Worm (Caenorhabditis elegans) whole organism, young adult: Measurements from ENCODE around the gene R07E5.19.

Experiments used
- B0035.1 ChIP-seq: sonication (generic microtip); optimal IDR thresholded peaks from 2 replicates; lab custom pipeline; 2016; ENCODE audit warnings: missing genetic modification characterization, mild to moderate bottlenecking, missing compliant biosample characterization, missing genotype, missing genetic modification reagents
- C06A6.2 ChIP-seq: fragments of 200-800 bp; sonication (Bioruptor generic); conservative IDR thresholded peaks from 2 replicates; pipeline ENCODE4 v1.3.6; 2022; ENCODE audit warnings: missing genetic modification characterization, missing compliant biosample characterization
- C17E4.6 ChIP-seq: fragments of 200-800 bp; sonication (Bioruptor generic); IDR thresholded peaks from 2 replicates; pipeline ENCODE4 v1.3.6; 2022; ENCODE audit warnings: missing genetic modification reagents, missing genetic modification characterization, missing compliant biosample characterization
- F23B12.7 ChIP-seq: sonication (generic microtip); optimal IDR thresholded peaks from 2 replicates; lab custom pipeline; 2017; ENCODE audit warnings: missing genetic modification characterization, mild to moderate bottlenecking, missing compliant biosample characterization, antibody characterized with exemption, moderate library complexity; ENCODE audit not compliant: insufficient read depth
- F33H1.4 ChIP-seq: fragments of 200-800 bp; sonication (Bioruptor generic); IDR thresholded peaks from 2 replicates; pipeline ENCODE4 v1.3.6; 2022; ENCODE audit warnings: missing genetic modification reagents, missing genetic modification characterization, missing compliant biosample characterization
- K12H6.12 ChIP-seq: fragments of 200-800 bp; sonication (Bioruptor generic); optimal IDR thresholded peaks from 2 replicates; lab custom pipeline; 2018; ENCODE audit warnings: mild to moderate bottlenecking, missing genetic modification characterization, missing compliant biosample characterization
- Y67H2A.10 ChIP-seq: fragments of 200-800 bp; sonication (Bioruptor generic); conservative IDR thresholded peaks from 2 replicates; pipeline ENCODE4 v1.3.6; 2022; ENCODE audit warnings: missing genetic modification reagents, missing genetic modification characterization, missing compliant biosample characterization
- Y95B8A.8 ChIP-seq: fragments of 200-800 bp; sonication (Bioruptor generic); IDR thresholded peaks from 2 replicates; pipeline ENCODE4 v1.3.6; 2022; ENCODE audit warnings: missing genetic modification reagents, missing genetic modification characterization, missing compliant biosample characterization
- ZK185.1 ChIP-seq: sonication (generic microtip); optimal IDR thresholded peaks from 2 replicates; lab custom pipeline; 2016; ENCODE audit warnings: mild to moderate bottlenecking, missing genetic modification characterization, missing compliant biosample characterization; ENCODE audit not compliant: poor library complexity, severe bottlenecking
- aptf-2 ChIP-seq: fragments of 200-800 bp; sonication (Bioruptor generic); conservative IDR thresholded peaks from 2 replicates; pipeline ENCODE4 v1.3.6; 2022; ENCODE audit warnings: missing genetic modification reagents, missing genetic modification characterization, missing compliant biosample characterization
- atf-7 ChIP-seq: sonication (generic microtip); optimal IDR thresholded peaks from 2 replicates; lab custom pipeline; 2017; ENCODE audit warnings: mild to moderate bottlenecking, missing genetic modification characterization, missing compliant biosample characterization
- attf-5 ChIP-seq: fragments of 200-800 bp; sonication (Bioruptor generic); optimal IDR thresholded peaks from 2 replicates; lab custom pipeline; 2018; ENCODE audit warnings: mild to moderate bottlenecking, missing genetic modification characterization, missing compliant biosample characterization
- cebp-1 ChIP-seq, 2 experiments: fragments of 200-800 bp in 1 of 2; sonication (Bioruptor generic) in 1 of 2; sonication (generic microtip) in 1 of 2; IDR thresholded peaks in 1 of 2; optimal IDR thresholded peaks in 1 of 2; 2 replicates each; pipeline versions ENCODE4 v1.3.6 to Lab custom; 2017 to 2022; ENCODE audit warnings: missing compliant biosample characterization in 2 of 2, missing genetic modification characterization in 2 of 2, mild to moderate bottlenecking in 1 of 2, missing genetic modification reagents in 1 of 2, moderate library complexity in 1 of 2
- cebp-2 ChIP-seq: fragments of 200-800 bp; sonication (Bioruptor generic); IDR thresholded peaks from 2 replicates; pipeline ENCODE4 v1.3.6; 2022; ENCODE audit warnings: missing genetic modification characterization, missing compliant biosample characterization
- ceh-27 ChIP-seq: fragments of 200-800 bp; sonication (Bioruptor generic); optimal IDR thresholded peaks from 2 replicates; lab custom pipeline; 2018; ENCODE audit warnings: mild to moderate bottlenecking, missing genetic modification characterization, moderate library complexity, missing compliant biosample characterization
- ceh-40 ChIP-seq: fragments of 200-800 bp; sonication (Bioruptor generic); IDR thresholded peaks from 2 replicates; pipeline ENCODE4 v1.3.6; 2022; ENCODE audit warnings: missing genetic modification characterization, missing compliant biosample characterization
- ceh-79 ChIP-seq: sonication (generic microtip); optimal IDR thresholded peaks from 2 replicates; lab custom pipeline; 2017; ENCODE audit warnings: mild to moderate bottlenecking, missing genetic modification characterization, missing compliant biosample characterization
- die-1 ChIP-seq: sonication (generic microtip); optimal IDR thresholded peaks from 2 replicates; lab custom pipeline; 2016; ENCODE audit warnings: missing genotype, mild to moderate bottlenecking, missing genetic modification characterization, missing compliant biosample characterization
- dpl-1 ChIP-seq: fragments of 150-350 bp; optimal IDR thresholded peaks from 2 replicates; lab custom pipeline; 2014; ENCODE audit warnings: missing biosample characterization, missing genetic modification reagents, missing genetic modification characterization
- efl-1 ChIP-seq: fragments of 150-350 bp; optimal IDR thresholded peaks from 2 replicates; lab custom pipeline; 2014; ENCODE audit warnings: missing biosample characterization, missing genetic modification reagents, missing genetic modification characterization
- ekl-4 ChIP-seq: fragments of 200-800 bp; sonication (Bioruptor generic); IDR thresholded peaks from 2 replicates; pipeline ENCODE4 v1.3.6; 2022; ENCODE audit warnings: missing genetic modification reagents, missing genetic modification characterization, missing compliant biosample characterization
- fkh-3 ChIP-seq: sonication (generic microtip); optimal IDR thresholded peaks from 2 replicates; lab custom pipeline; 2016; ENCODE audit warnings: mild to moderate bottlenecking, missing genetic modification characterization, missing compliant biosample characterization
- hmg-1.2 ChIP-seq: fragments of 200-800 bp; sonication (Bioruptor generic); IDR thresholded peaks from 2 replicates; pipeline ENCODE4 v1.3.6; 2022; ENCODE audit warnings: missing genetic modification reagents, missing genetic modification characterization, missing compliant biosample characterization
- let-607 ChIP-seq, 2 experiments: fragments of 200-800 bp in 1 of 2; sonication (Bioruptor generic) in 1 of 2; sonication (generic microtip) in 1 of 2; optimal IDR thresholded peaks; 2 replicates each; lab custom pipeline; 2016 to 2018; ENCODE audit warnings: mild to moderate bottlenecking in 2 of 2, missing compliant biosample characterization in 2 of 2, missing genetic modification characterization in 2 of 2, moderate library complexity in 2 of 2, missing genotype in 1 of 2
- lin-35 ChIP-seq, 3 experiments: fragments of 150-350 bp in 2 of 3; sonication (generic microtip) in 1 of 3; optimal IDR thresholded peaks; 2 replicates each; lab custom pipeline; 2014 to 2018; ENCODE audit warnings: missing biosample characterization in 3 of 3, missing genetic modification characterization in 3 of 3, missing genetic modification reagents in 3 of 3
- lin-40 ChIP-seq: sonication (generic microtip); optimal IDR thresholded peaks from 2 replicates; lab custom pipeline; 2016; ENCODE audit warnings: missing genetic modification characterization, mild to moderate bottlenecking, missing compliant biosample characterization, missing genotype, missing genetic modification reagents
- lin-54 ChIP-seq: fragments of 200-800 bp; sonication (Bioruptor generic); optimal IDR thresholded peaks from 2 replicates; lab custom pipeline; 2018; ENCODE audit warnings: mild to moderate bottlenecking, missing genetic modification characterization, missing compliant biosample characterization
- lsl-1 ChIP-seq: fragments of 200-800 bp; sonication (Bioruptor generic); optimal IDR thresholded peaks from 2 replicates; lab custom pipeline; 2018; ENCODE audit warnings: mild to moderate bottlenecking, missing genetic modification characterization, moderate library complexity, missing compliant biosample characterization
- madf-6 ChIP-seq: fragments of 200-800 bp; sonication (Bioruptor generic); IDR thresholded peaks from 2 replicates; pipeline ENCODE4 v1.3.6; 2022; ENCODE audit warnings: missing genetic modification reagents, missing genetic modification characterization, missing compliant biosample characterization
- madf-8 ChIP-seq: fragments of 200-800 bp; sonication (Bioruptor generic); conservative IDR thresholded peaks from 2 replicates; pipeline ENCODE4 v1.3.6; 2022; ENCODE audit warnings: missing genetic modification reagents, missing genetic modification characterization, missing compliant biosample characterization
- mcd-1 ChIP-seq: fragments of 200-800 bp; sonication (Bioruptor generic); IDR thresholded peaks from 2 replicates; pipeline ENCODE4 v1.3.6; 2022; ENCODE audit warnings: missing genetic modification reagents, missing genetic modification characterization, missing compliant biosample characterization
- nfya-2 ChIP-seq: fragments of 200-800 bp; sonication (Bioruptor generic); IDR thresholded peaks from 2 replicates; pipeline ENCODE4 v1.3.6; 2022; ENCODE audit warnings: missing genetic modification reagents, missing genetic modification characterization, missing compliant biosample characterization
- nhr-120 ChIP-seq: fragments of 200-800 bp; sonication (Bioruptor generic); IDR thresholded peaks from 2 replicates; pipeline ENCODE4 v1.3.6; 2022; ENCODE audit warnings: missing genetic modification characterization, missing compliant biosample characterization
- pbrm-1 ChIP-seq: fragments of 200-800 bp; sonication (Bioruptor generic); IDR thresholded peaks from 2 replicates; pipeline ENCODE4 v1.3.6; 2022; ENCODE audit warnings: missing genetic modification reagents, missing genetic modification characterization, missing compliant biosample characterization
- snpc-1.1 ChIP-seq: sonication (generic microtip); optimal IDR thresholded peaks from 2 replicates; lab custom pipeline; 2017; ENCODE audit warnings: missing genetic modification characterization, mild to moderate bottlenecking, missing compliant biosample characterization, antibody characterized with exemption, moderate library complexity, missing genotype, missing genetic modification reagents; ENCODE audit not compliant: insufficient read depth
- snpc-3.4 ChIP-seq: sonication (generic microtip); optimal IDR thresholded peaks from 2 replicates; lab custom pipeline; 2017; ENCODE audit warnings: missing genetic modification characterization, mild to moderate bottlenecking, missing compliant biosample characterization, antibody characterized with exemption, moderate library complexity, missing genotype, missing genetic modification reagents
- snpc-4 ChIP-seq, 5 experiments: fragments of 150-350 bp in 1 of 5; sonication (generic microtip) in 4 of 5; optimal IDR thresholded peaks; 2 replicates each; lab custom pipeline; 2014 to 2018; ENCODE audit warnings: missing genetic modification characterization in 5 of 5, missing biosample characterization in 3 of 5, antibody characterized with exemption in 2 of 5, mild to moderate bottlenecking in 2 of 5, missing compliant biosample characterization in 2 of 5, missing genotype in 2 of 5, moderate library complexity in 2 of 5, missing genetic modification reagents in 1 of 5
- tbp1 ChIP-seq: fragments of 200-800 bp; sonication (Bioruptor generic); optimal IDR thresholded peaks from 2 replicates; lab custom pipeline; 2018; ENCODE audit warnings: mild to moderate bottlenecking, missing genetic modification characterization, missing compliant biosample characterization
- tlf-1 ChIP-seq: fragments of 200-800 bp; sonication (Bioruptor generic); optimal IDR thresholded peaks from 2 replicates; lab custom pipeline; 2018; ENCODE audit warnings: mild to moderate bottlenecking, missing genetic modification characterization, missing compliant biosample characterization
- ztf-26 ChIP-seq: sonication (generic microtip); optimal IDR thresholded peaks from 2 replicates; lab custom pipeline; 2017; ENCODE audit warnings: missing genetic modification characterization, missing compliant biosample characterization

The R07E5.19 gene

ce11 chrIII:4426711-4427218 lies 8.9 kb upstream of the R07E5.19 start (continued):
- TF ChIP-seq ceh-40 (GFP tag; lab: Robert Waterston, UW) (0 out of 2 replicates have a peak, but pooled peaks have one; percentile 31), snpc-4 (GFP tag; optimal IDR thresholded peaks at IDR 0.05; lab: Kevin White, UChicago) (peak; percentile 66), snpc-4 (tag; optimal IDR thresholded peaks at IDR 0.05; lab: Kevin White, UChicago) (peak; percentile 85 to 99 (median 92)), Y95B8A.8 (GFP tag; lab: Robert Waterston, UW) (0 out of 2 replicates have a peak, but pooled peaks have one; percentile 49), snpc-1.1 (tag; lab: Kevin White, UChicago) (peak; percentile 85)
- TF ChIP-seq, all 124 proteins: peak for 47; not testable (repeated sequence) for 77

DNA sequence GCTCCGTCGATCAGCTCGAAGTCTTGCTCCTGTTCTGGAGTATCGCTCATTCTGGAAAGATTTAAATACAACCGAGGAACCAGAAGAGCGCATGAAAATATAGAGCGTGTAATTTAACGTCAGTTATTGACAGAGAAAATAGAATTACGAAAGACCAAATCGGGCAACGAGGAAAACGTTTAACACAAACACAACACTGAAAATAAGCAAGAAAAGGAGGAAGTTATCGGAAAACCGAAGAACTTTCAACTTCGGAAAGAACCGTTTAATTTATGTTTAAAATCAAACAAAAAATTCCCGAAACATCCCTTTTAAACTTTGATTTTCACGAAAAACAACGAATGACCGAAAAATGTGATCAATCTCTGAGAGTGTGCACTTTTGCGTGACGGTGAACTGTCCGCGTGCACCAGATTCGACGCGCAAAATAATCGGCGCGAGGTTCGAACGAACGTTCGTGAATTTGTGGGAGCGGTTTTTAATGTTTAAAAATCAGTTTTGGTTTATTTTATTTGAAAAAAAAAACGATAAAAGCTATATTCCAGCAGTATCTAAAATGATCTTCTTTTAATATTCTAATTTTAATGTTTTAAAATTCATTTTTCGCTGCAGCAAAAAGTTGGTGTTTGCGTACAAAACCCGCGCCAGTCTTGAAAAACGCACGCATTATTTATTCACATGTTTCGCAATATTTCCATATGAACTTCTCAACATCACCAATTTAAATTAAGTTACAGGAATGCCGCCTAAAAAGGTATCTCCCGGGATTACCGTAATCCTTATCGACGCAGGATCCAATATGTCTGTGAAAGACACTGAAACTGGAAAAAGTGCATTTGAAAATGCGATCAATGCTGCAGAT lies 1.5 kb upstream of the R07E5.19 start, which contains the start of the genes R07E5.7 and cku-80:
R07E5.7 (minus strand) TSS at position 51 of the 862 bp plus-strand sequence.
cku-80 (plus strand) TSS at position 732 of the 862 bp plus-strand sequence.
- TF ChIP-seq C17E4.6 = no peak
- TF ChIP-seq snpc-4 (GFP tag; optimal IDR thresholded peaks at IDR 0.05; lab: Kevin White, UChicago) = no peak
- peak; percentile 4 to 77 (median 53) for TF ChIP-seq snpc-4 (tag; optimal IDR thresholded peaks at IDR 0.05; lab: Kevin White, UChicago)
- TF ChIP-seq B0035.1 (tag; lab: Kevin White, UChicago) = no peak
- no peak for TF ChIP-seq fkh-3
- TF ChIP-seq snpc-3.4 (tag; lab: Kevin White, UChicago) = peak; percentile 60
- TF ChIP-seq hmg-1.2 (GFP tag; lab: Robert Waterston, UW) = peak; percentile 39
- no peak for TF ChIP-seq ceh-79 (tag; lab: Kevin White, UChicago)
- peak; percentile 45 for TF ChIP-seq lsl-1 (GFP tag; lab: Kevin White, UChicago)
- TF ChIP-seq atf-7 (tag; lab: Kevin White, UChicago) = no peak
- TF ChIP-seq mcd-1 (GFP tag; lab: Robert Waterston, UW) = peak; percentile 59
- peak; percentile 71 for TF ChIP-seq cebp-1 (GFP tag; IDR thresholded peaks at IDR 0.05; lab: Robert Waterston, UW)
- peak; percentile 94 for TF ChIP-seq cebp-1 (tag; optimal IDR thresholded peaks at IDR 0.05; lab: Kevin White, UChicago)
- TF ChIP-seq Y67H2A.10 (GFP tag; lab: Robert Waterston, UW) = no peak
- peak; percentile 69 for TF ChIP-seq efl-1
- TF ChIP-seq lin-54 (GFP tag; lab: Kevin White, UChicago) = peak; percentile 79
- peak; percentile 70 for TF ChIP-seq F23B12.7 (tag; lab: Kevin White, UChicago)
- TF ChIP-seq ekl-4 = peak; percentile 11; the same call in 1 of the 2 replicates
- TF ChIP-seq K12H6.12 (tag; lab: Kevin White, UChicago) = peak; percentile 33
- TF ChIP-seq madf-8 (GFP tag; lab: Robert Waterston, UW) = peak; percentile 23; the same call in 1 of the 2 replicates
- no peak for TF ChIP-seq aptf-2
- TF ChIP-seq snpc-1.1 (tag; lab: Kevin White, UChicago) = peak; percentile 33
- peak; percentile 23 for TF ChIP-seq ceh-27 (GFP tag; lab: Kevin White, UChicago)
- TF ChIP-seq F33H1.4 (GFP tag; lab: Robert Waterston, UW) = peak; percentile 45
- TF ChIP-seq nhr-120 (GFP tag; lab: Robert Waterston, UW) = no peak
- TF ChIP-seq die-1 (tag; lab: Kevin White, UChicago) = no peak
- TF ChIP-seq let-607 (tag; optimal IDR thresholded peaks at IDR 0.05; lab: Kevin White, UChicago) = peak in 1 of 2 experiments; percentile 6
- TF ChIP-seq lin-40 (tag; lab: Kevin White, UChicago) = peak; percentile 28
- peak; percentile 79 for TF ChIP-seq attf-5
- TF ChIP-seq cebp-2 (GFP tag; lab: Robert Waterston, UW) = no peak
- peak; percentile 62; the same call in 1 of the 2 replicates for TF ChIP-seq madf-6
- no peak for TF ChIP-seq C06A6.2 (GFP tag; lab: Robert Waterston, UW)
- peak; percentile 0 for TF ChIP-seq ZK185.1 (tag; lab: Kevin White, UChicago)
- TF ChIP-seq dpl-1 (GFP tag; lab: Kevin White, UChicago) = peak; percentile 72
- peak; percentile 46; the same call in 1 of the 2 replicates for TF ChIP-seq pbrm-1 (GFP tag; lab: Robert Waterston, UW)
- no peak for TF ChIP-seq nfya-2 (GFP tag; lab: Robert Waterston, UW)
- TF ChIP-seq tbp1 (GFP tag; lab: Kevin White, UChicago) = peak; percentile 43
- TF ChIP-seq ztf-26 (tag; lab: Kevin White, UChicago) = no peak
- peak in 1 of 3 experiments; percentile 62 for TF ChIP-seq lin-35 (GFP tag; optimal IDR thresholded peaks at IDR 0.05; lab: Kevin White, UChicago)
- TF ChIP-seq tlf-1 (GFP tag; lab: Kevin White, UChicago) = peak; percentile 27
